ENCODE assay signal across 2 worm cellular contexts in genomic region chrII:12739306-12739705, ce11.
A peak's percentile ranks its signal among the peaks of the same experiment; 100 is the strongest.
TF ChIP-seq lines count a peak whose summit lies in the region.

No protein-coding gene starts in this region.

TF ChIP-seq in whole organism, L4 larva, 104 proteins besides CTCF, POLR2A, EP300 and RAD21:
- TF ChIP-seq ceh-28 (tag; optimal IDR thresholded peaks at IDR 0.05; lab: Kevin White, UChicago) = no peak
- peak; percentile 82 for TF ChIP-seq Y48G9A.11 (GFP tag; IDR thresholded peaks at IDR 0.05; lab: Robert Waterston, UW)
- no peak for TF ChIP-seq spr-3 (GFP tag; optimal IDR thresholded peaks at IDR 0.05; lab: Kevin White, UChicago)
- TF ChIP-seq aha-1 (tag; lab: Kevin White, UChicago) = peak; percentile 42
- peak; percentile 65 for TF ChIP-seq F49E8.2 (tag; optimal IDR thresholded peaks at IDR 0.05; lab: Kevin White, UChicago; ENCODE audit: borderline replicate concordance)
- TF ChIP-seq nhr-77 (tag; optimal IDR thresholded peaks at IDR 0.05; lab: Kevin White, UChicago) = no peak
- TF ChIP-seq ZK546.5 (tag; optimal IDR thresholded peaks at IDR 0.05; lab: Kevin White, UChicago) = no peak
- TF ChIP-seq unc-130 (GFP tag; optimal IDR thresholded peaks at IDR 0.05; lab: Kevin White, UChicago) = peak; percentile 84

TF ChIP-seq in whole organism, young adult, 124 proteins besides CTCF, POLR2A, EP300 and RAD21 (continues in another document):
- TF ChIP-seq F39B2.1 (GFP tag; IDR thresholded peaks at IDR 0.05; lab: Robert Waterston, UW) (no peak), hmg-20 (GFP tag; IDR thresholded peaks at IDR 0.05; lab: Robert Waterston, UW) (no peak), xnd-1 (tag; optimal IDR thresholded peaks at IDR 0.05; lab: Kevin White, UChicago) (peak; percentile 94), athp-1 (tag; optimal IDR thresholded peaks at IDR 0.05; lab: Kevin White, UChicago) (peak; percentile 68), dpl-1 (GFP tag; optimal IDR thresholded peaks at IDR 0.05; lab: Kevin White, UChicago) (peak; percentile 93), zim-3 (tag; optimal IDR thresholded peaks at IDR 0.05; lab: Kevin White, UChicago) (no peak), fkh-3 (tag; optimal IDR thresholded peaks at IDR 0.05; lab: Kevin White, UChicago) (no peak), F10E7.11 (tag; optimal IDR thresholded peaks at IDR 0.05; lab: Kevin White, UChicago) (no peak), sdz-38 (tag; optimal IDR thresholded peaks at IDR 0.05; lab: Kevin White, UChicago) (no peak), atf-7 (tag; optimal IDR thresholded peaks at IDR 0.05; lab: Kevin White, UChicago) (no peak), T07F8.4 (tag; optimal IDR thresholded peaks at IDR 0.05; lab: Kevin White, UChicago) (no peak), K12H6.12 (tag; optimal IDR thresholded peaks at IDR 0.05; lab: Kevin White, UChicago) (no peak), repo-1 (tag; optimal IDR thresholded peaks at IDR 0.05; lab: Kevin White, UChicago) (no peak), mes-4 (tag; optimal IDR thresholded peaks at IDR 0.05; lab: Kevin White, UChicago) (no peak), attf-5 (GFP tag; optimal IDR thresholded peaks at IDR 0.05; lab: Kevin White, UChicago) (no peak), ceh-79 (tag; optimal IDR thresholded peaks at IDR 0.05; lab: Kevin White, UChicago) (no peak), tbp1 (GFP tag; optimal IDR thresholded peaks at IDR 0.05; lab: Kevin White, UChicago) (peak; percentile 58), ztf-6 (GFP tag; IDR thresholded peaks at IDR 0.05; lab: Robert Waterston, UW) (no peak), ceh-100 (GFP tag; IDR thresholded peaks at IDR 0.05; lab: Robert Waterston, UW) (peak; percentile 57; the same call in 1 of the 2 replicates), K11D2.4 (GFP tag; IDR thresholded peaks at IDR 0.05; lab: Robert Waterston, UW) (no peak), F33H1.4 (GFP tag; IDR thresholded peaks at IDR 0.05; lab: Robert Waterston, UW) (peak; percentile 85), F49E8.2 (tag; optimal IDR thresholded peaks at IDR 0.05; lab: Kevin White, UChicago; ENCODE audit: insufficient read depth) (peak; percentile 76), B0261.1 (tag; optimal IDR thresholded peaks at IDR 0.05; lab: Kevin White, UChicago) (no peak), madf-10 (tag; optimal IDR thresholded peaks at IDR 0.05; lab: Kevin White, UChicago) (no peak), unc-62 (GFP tag; optimal IDR thresholded peaks at IDR 0.05; lab: Kevin White, UChicago) (no peak), madf-8 (GFP tag; conservative IDR thresholded peaks at IDR 0.05; lab: Robert Waterston, UW) (peak; percentile 94), nhr-120 (GFP tag; IDR thresholded peaks at IDR 0.05; lab: Robert Waterston, UW) (no peak), lin-54 (GFP tag; optimal IDR thresholded peaks at IDR 0.05; lab: Kevin White, UChicago) (peak; percentile 81), ztf-25 (GFP tag; IDR thresholded peaks at IDR 0.05; lab: Robert Waterston, UW) (no peak), ekl-4 (GFP tag; IDR thresholded peaks at IDR 0.05; lab: Robert Waterston, UW) (peak; percentile 61), akir-1 (GFP tag; optimal IDR thresholded peaks at IDR 0.05; lab: Kevin White, UChicago) (no peak), F37B4.10 (GFP tag; IDR thresholded peaks at IDR 0.05; lab: Robert Waterston, UW) (no peak), zfh-2 (GFP tag; conservative IDR thresholded peaks at IDR 0.05; lab: Robert Waterston, UW) (no peak), somi-1 (GFP tag; optimal IDR thresholded peaks at IDR 0.05; lab: Kevin White, UChicago) (no peak), lsl-1 (GFP tag; optimal IDR thresholded peaks at IDR 0.05; lab: Kevin White, UChicago) (peak; percentile 95), nhr-27 (tag; optimal IDR thresholded peaks at IDR 0.05; lab: Kevin White, UChicago) (no peak), rec-8 (tag; optimal IDR thresholded peaks at IDR 0.05; lab: Kevin White, UChicago) (no peak), B0019.2 (GFP tag; conservative IDR thresholded peaks at IDR 0.05; lab: Robert Waterston, UW) (peak; percentile 85), efl-1 (GFP tag; optimal IDR thresholded peaks at IDR 0.05; lab: Kevin White, UChicago) (peak; percentile 98), lag-1 (GFP tag; IDR thresholded peaks at IDR 0.05; lab: Robert Waterston, UW) (no peak), ccch-3 (GFP tag; optimal IDR thresholded peaks at IDR 0.05; lab: Kevin White, UChicago) (no peak), Y79H2A.3 (GFP tag; conservative IDR thresholded peaks at IDR 0.05; lab: Robert Waterston, UW) (peak; percentile 78; the same call in 1 of the 2 replicates), ztf-28 (GFP tag; IDR thresholded peaks at IDR 0.05; lab: Robert Waterston, UW) (no peak), dpff-1 (tag; optimal IDR thresholded peaks at IDR 0.05; lab: Kevin White, UChicago) (no peak), nhr-179 (tag; optimal IDR thresholded peaks at IDR 0.05; lab: Kevin White, UChicago) (no peak), egl-18 (GFP tag; IDR thresholded peaks at IDR 0.05; lab: Robert Waterston, UW) (no peak), aptf-3 (GFP tag; IDR thresholded peaks at IDR 0.05; lab: Robert Waterston, UW) (no peak), D2030.7 (GFP tag; IDR thresholded peaks at IDR 0.05; lab: Robert Waterston, UW) (peak; percentile 95), Y53G8AR.9 (GFP tag; conservative IDR thresholded peaks at IDR 0.05; lab: Robert Waterston, UW) (peak; percentile 60; the same call in 1 of the 2 replicates), sea-2 (GFP tag; IDR thresholded peaks at IDR 0.05; lab: Robert Waterston, UW) (no peak), C06A6.2 (GFP tag; conservative IDR thresholded peaks at IDR 0.05; lab: Robert Waterston, UW) (no peak), egl-44 (GFP tag; IDR thresholded peaks at IDR 0.05; lab: Robert Waterston, UW) (no peak), tlf-1 (GFP tag; optimal IDR thresholded peaks at IDR 0.05; lab: Kevin White, UChicago) (peak; percentile 77), B0336.3 (GFP tag; IDR thresholded peaks at IDR 0.05; lab: Robert Waterston, UW) (0 out of 2 replicates have a peak, but pooled peaks have one; percentile 18), hsf-1 (GFP tag; IDR thresholded peaks at IDR 0.05; lab: Robert Waterston, UW) (peak; percentile 97), ceh-40 (GFP tag; IDR thresholded peaks at IDR 0.05; lab: Robert Waterston, UW) (no peak), bed-2 (GFP tag; IDR thresholded peaks at IDR 0.05; lab: Robert Waterston, UW) (no peak), hrde-1 (tag; optimal IDR thresholded peaks at IDR 0.05; lab: Kevin White, UChicago; ENCODE audit: borderline replicate concordance) (peak; percentile 37), hlh-26 (GFP tag; conservative IDR thresholded peaks at IDR 0.05; lab: Robert Waterston, UW) (no peak), Y53F4B.3 (GFP tag; IDR thresholded peaks at IDR 0.05; lab: Robert Waterston, UW) (peak; percentile 29; the same call in 1 of the 2 replicates), hlh-12 (tag; optimal IDR thresholded peaks at IDR 0.05; lab: Kevin White, UChicago) (no peak), ceh-58 (GFP tag; IDR thresholded peaks at IDR 0.05; lab: Robert Waterston, UW) (no peak), nfyb-1 (GFP tag; IDR thresholded peaks at IDR 0.05; lab: Robert Waterston, UW) (no peak), snpc-3.4 (tag; optimal IDR thresholded peaks at IDR 0.05; lab: Kevin White, UChicago) (peak; percentile 93), ZK185.1 (tag; optimal IDR thresholded peaks at IDR 0.05; lab: Kevin White, UChicago; ENCODE audit: poor library complexity, severe bottlenecking) (no peak), cebp-2 (GFP tag; IDR thresholded peaks at IDR 0.05; lab: Robert Waterston, UW) (no peak), Y95B8A.8 (GFP tag; IDR thresholded peaks at IDR 0.05; lab: Robert Waterston, UW) (peak; percentile 91), him-1 (tag; optimal IDR thresholded peaks at IDR 0.05; lab: Kevin White, UChicago) (peak; percentile 22), mcd-1 (GFP tag; IDR thresholded peaks at IDR 0.05; lab: Robert Waterston, UW) (peak; percentile 58; the same call in 1 of the 2 replicates), snpc-1.1 (tag; optimal IDR thresholded peaks at IDR 0.05; lab: Kevin White, UChicago; ENCODE audit: insufficient read depth) (peak; percentile 74), bed-1 (GFP tag; IDR thresholded peaks at IDR 0.05; lab: Robert Waterston, UW) (no peak), lin-35 (GFP tag; optimal IDR thresholded peaks at IDR 0.05; lab: Kevin White, UChicago) (peak in 2 of 3 experiments; percentile 12 to 66), unc-130 (GFP tag; optimal IDR thresholded peaks at IDR 0.05; lab: Kevin White, UChicago) (peak; percentile 56), aptf-2 (GFP tag; conservative IDR thresholded peaks at IDR 0.05; lab: Robert Waterston, UW) (0 out of 2 replicates have a peak, but pooled peaks have one; percentile 50), snpc-4 (GFP tag; optimal IDR thresholded peaks at IDR 0.05; lab: Kevin White, UChicago) (no peak), snpc-4 (tag; optimal IDR thresholded peaks at IDR 0.05; lab: Kevin White, UChicago) (peak in 2 of 4 experiments; percentile 22 to 55), lir-1 (GFP tag; conservative IDR thresholded peaks at IDR 0.05; lab: Robert Waterston, UW) (0 out of 2 replicates have a peak, but pooled peaks have one; percentile 49), attf-3 (GFP tag; conservative IDR thresholded peaks at IDR 0.05; lab: Robert Waterston, UW) (peak; percentile 59), ceh-91 (GFP tag; IDR thresholded peaks at IDR 0.05; lab: Robert Waterston, UW) (peak; percentile 96), madf-3 (GFP tag; IDR thresholded peaks at IDR 0.05; lab: Robert Waterston, UW) (peak; percentile 83; the same call in 1 of the 2 replicates), snpc-1.3 (tag; optimal IDR thresholded peaks at IDR 0.05; lab: Kevin White, UChicago; ENCODE audit: insufficient read depth) (peak; percentile 75), let-607 (tag; optimal IDR thresholded peaks at IDR 0.05; lab: Kevin White, UChicago) (no peak), chd-7 (tag; optimal IDR thresholded peaks at IDR 0.05; lab: Kevin White, UChicago) (no peak), Y56A3A.18 (GFP tag; IDR thresholded peaks at IDR 0.05; lab: Robert Waterston, UW) (no peak), Y67H2A.10 (GFP tag; conservative IDR thresholded peaks at IDR 0.05; lab: Robert Waterston, UW) (peak; percentile 69)

Comparison
In these comparisons a context has a peak if more than half of its experiments do, and no peak if none do; other contexts are left out.
1. Of the 7 proteins assayed by ChIP-seq in both whole organism, young adult and whole organism, L4 larva: peak only in whole organism, young adult: dpl-1; only in whole organism, L4 larva: none; in both: F49E8.2 and unc-130; in neither: 3; mixed calls (peak in some experiments, not most) for 1.